Worm (Caenorhabditis elegans): ENCODE measurements around the gene R10E9.2.

- TF ChIP-seq ztf-29 (GFP tag; IDR thresholded peaks at IDR 0.05) (no peak), flt-1 (GFP tag; IDR thresholded peaks at IDR 0.05) (no peak), tab-1 (GFP tag; IDR thresholded peaks at IDR 0.05) (no peak)
These were observed 41.5 kb upstream of the R10E9.2 start, which contains the start of gene pxd-1 for ce11 chrIII:4005446-4006192.
